Fruit fly (Drosophila melanogaster) whole organism, wandering third instar larva: ENCODE measurements around the gene CG34276.

Source experiments
- Hnf4 ChIP-seq: fragments of 200-800 bp; sonication (Bioruptor generic); optimal IDR thresholded peaks from 2 replicates; lab custom pipeline; 2016; ENCODE audit warnings: missing biosample characterization, mild to moderate bottlenecking, missing genetic modification characterization
- Vsx2 ChIP-seq: fragments of 200-300, 225-300 bp; sonication (Bioruptor generic); optimal IDR thresholded peaks from 2 replicates; lab custom pipeline; 2018; ENCODE audit warnings: missing biosample characterization, missing genetic modification characterization; ENCODE audit not compliant: partially characterized antibody
- br ChIP-seq: fragments of 200-800 bp; sonication (Bioruptor generic); optimal IDR thresholded peaks from 2 replicates; lab custom pipeline; 2016; ENCODE audit warnings: missing biosample characterization, missing genetic modification characterization
- jim ChIP-seq: fragments of 175-275, 200-325 bp; sonication (Bioruptor generic); optimal IDR thresholded peaks from 2 replicates; lab custom pipeline; 2016; ENCODE audit warnings: missing biosample characterization, mild to moderate bottlenecking, missing genetic modification characterization

DNA sequence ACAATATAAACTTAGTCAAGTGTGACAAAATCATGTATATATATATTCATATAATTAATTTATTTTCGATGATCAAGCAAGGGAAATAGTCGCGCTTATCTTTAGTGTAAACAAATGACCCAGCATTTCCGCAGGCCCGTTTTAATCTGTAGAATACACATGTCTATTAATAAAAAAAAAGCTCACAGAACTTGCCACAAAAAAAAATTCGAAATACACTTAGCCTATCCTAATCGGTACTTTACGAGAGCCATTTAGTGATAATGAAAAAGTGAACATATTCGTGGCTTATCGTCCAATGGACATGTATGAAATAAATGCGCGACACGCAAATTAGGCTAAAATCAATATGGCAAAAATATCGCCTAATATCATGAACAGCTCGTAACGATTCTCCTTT lies 49.7 kb downstream of the CG34276 start:
- no peak for TF ChIP-seq br (GFP tag; lab: Kevin White, UChicago)
- TF ChIP-seq Vsx2 (GFP tag; lab: Kevin White, UChicago): no peak
- TF ChIP-seq jim (GFP tag; lab: Kevin White, UChicago): no peak
- no peak for TF ChIP-seq Hnf4 (GFP tag; lab: Kevin White, UChicago)
